Fruit fly (Drosophila melanogaster) whole organism, embryonic: Measurements from ENCODE around the gene CG10431.

Experiments
- Atf3 ChIP-seq: fragments of 200-800 bp; sonication (Bioruptor generic); optimal IDR thresholded peaks from 3 replicates; lab custom pipeline; 2016; ENCODE audit warnings: missing biosample characterization, missing genetic modification characterization
- CG1024 ChIP-seq: fragments of 200-800 bp; sonication (Bioruptor generic); IDR thresholded peaks from 2 replicates; pipeline ENCODE4 v1.3.6; 2022; ENCODE audit warnings: missing biosample characterization, missing genetic modification characterization
- CG10274 ChIP-seq: fragments of 200-800 bp; sonication (Bioruptor generic); optimal IDR thresholded peaks from 3 replicates; lab custom pipeline; 2017; ENCODE audit warnings: missing biosample characterization, mild to moderate bottlenecking, missing genetic modification characterization
- CG10431 ChIP-seq: fragments of 200-800 bp; sonication (Bioruptor generic); optimal IDR thresholded peaks from 3 replicates; lab custom pipeline; 2018; ENCODE audit warnings: missing biosample characterization, mild to moderate bottlenecking, missing genetic modification characterization
- CG11085 ChIP-seq: fragments of 200-800 bp; sonication (Bioruptor generic); IDR thresholded peaks from 2 replicates; pipeline ENCODE4 v1.3.6; 2022; ENCODE audit warnings: missing biosample characterization, missing genetic modification characterization
- CG11696 ChIP-seq: fragments of 200-800 bp; sonication (Bioruptor generic); IDR thresholded peaks from 2 replicates; pipeline ENCODE4 v1.3.6; 2022; ENCODE audit warnings: missing biosample characterization, missing genetic modification characterization
- CG12236 ChIP-seq: fragments of 200-800 bp; sonication (Bioruptor generic); optimal IDR thresholded peaks from 2 replicates; lab custom pipeline; 2016; ENCODE audit warnings: missing biosample characterization, missing genetic modification characterization
- CG1233 ChIP-seq: fragments of 200-800 bp; sonication (Bioruptor generic); optimal IDR thresholded peaks from 4 replicates; lab custom pipeline; 2018; ENCODE audit warnings: missing biosample characterization, mild to moderate bottlenecking, missing genetic modification characterization
- CG13287 ChIP-seq: fragments of 200-800 bp; sonication (Bioruptor generic); IDR thresholded peaks from 2 replicates; pipeline ENCODE4 v1.3.6; 2022; ENCODE audit warnings: missing biosample characterization, missing genetic modification characterization; ENCODE audit not compliant: partially characterized antibody
- CG1647 ChIP-seq: fragments of 200-800 bp; sonication (Bioruptor generic); optimal IDR thresholded peaks from 3 replicates; lab custom pipeline; 2016; ENCODE audit warnings: missing biosample characterization, missing genetic modification characterization
- CG17328 ChIP-seq: fragments of 200-800 bp; sonication (Bioruptor generic); IDR thresholded peaks from 2 replicates; pipeline ENCODE4 v1.3.6; 2022; ENCODE audit warnings: missing biosample characterization, missing genetic modification characterization
- CG2712 ChIP-seq: fragments of 200-800 bp; optimal IDR thresholded peaks from 3 replicates; lab custom pipeline; 2019; ENCODE audit warnings: missing biosample characterization, mild to moderate bottlenecking, missing genetic modification characterization, moderate library complexity
- CG3726 ChIP-seq: fragments of 200-800 bp; sonication (Bioruptor generic); IDR thresholded peaks from 3 replicates; pipeline ENCODE4, ENCODE4 v1.3.6; 2022; ENCODE audit warnings: missing biosample characterization, missing genetic modification characterization
- CG4404 ChIP-seq: fragments of 200-800 bp; sonication (Bioruptor generic); IDR thresholded peaks from 2 replicates; pipeline ENCODE4 v1.3.6; 2022; ENCODE audit warnings: missing biosample characterization, missing genetic modification characterization
- CG4730 ChIP-seq: fragments of 200-800 bp; sonication (Bioruptor generic); IDR thresholded peaks from 2 replicates; pipeline ENCODE4 v1.3.6; 2022; ENCODE audit warnings: missing biosample characterization, missing genetic modification characterization
- CG6683 ChIP-seq: fragments of 200-800 bp; sonication (Bioruptor generic); optimal IDR thresholded peaks from 2 replicates; lab custom pipeline; 2017; ENCODE audit warnings: missing biosample characterization, mild to moderate bottlenecking, missing genetic modification characterization, missing genetic modification reagents
- CG6813 ChIP-seq: fragments of 200-800 bp; sonication (Bioruptor generic); optimal IDR thresholded peaks from 2 replicates; lab custom pipeline; 2017; ENCODE audit warnings: missing biosample characterization, missing genetic modification characterization, mild to moderate bottlenecking, moderate library complexity, missing genetic modification reagents
- CG8944 ChIP-seq: fragments of 200-800 bp; sonication (Bioruptor generic); optimal IDR thresholded peaks from 3 replicates; lab custom pipeline; 2016; ENCODE audit warnings: missing biosample characterization, missing genetic modification characterization
- CG9932 ChIP-seq: fragments of 200-800 bp; sonication (Bioruptor generic); IDR thresholded peaks from 2 replicates; pipeline ENCODE4 v1.3.6; 2022; ENCODE audit warnings: missing biosample characterization, missing genetic modification characterization
- D ChIP-seq, 2 experiments: fragments of 200-800 bp in 1 of 2; fragments of >200 bp in 1 of 2; sonication (Bioruptor generic) in 1 of 2; optimal IDR thresholded peaks; 2 replicates in 1 of 2; 3 replicates in 1 of 2; lab custom pipeline; 2017; ENCODE audit warnings: mild to moderate bottlenecking in 1 of 2, missing biosample characterization in 1 of 2, missing genetic modification characterization in 1 of 2, missing genetic modification reagents in 1 of 2
- Gsc ChIP-seq: fragments of 200-800 bp; sonication (Bioruptor generic); IDR thresholded peaks from 2 replicates; pipeline ENCODE4 v1.3.6; 2022; ENCODE audit warnings: missing biosample characterization, missing genetic modification characterization
- HLH4C ChIP-seq: fragments of 200-800 bp; sonication (Bioruptor generic); IDR thresholded peaks from 3 replicates; pipeline ENCODE4 v1.3.6; 2022; ENCODE audit warnings: missing biosample characterization, missing genetic modification characterization; ENCODE audit not compliant: partially characterized antibody
- Hmr ChIP-seq: fragments of 200-800 bp; sonication (Bioruptor generic); optimal IDR thresholded peaks from 3 replicates; lab custom pipeline; 2017; ENCODE audit warnings: mild to moderate bottlenecking, missing biosample characterization, missing genetic modification reagents, missing genetic modification characterization
- Hr39 ChIP-seq: fragments of >200 bp; optimal IDR thresholded peaks from 2 replicates; lab custom pipeline; 2017
- Lim3 ChIP-seq: fragments of 200-800 bp; sonication (Bioruptor generic); IDR thresholded peaks from 2 replicates; pipeline ENCODE4 v1.3.6; 2022; ENCODE audit warnings: missing biosample characterization, missing genetic modification characterization
- MESR4 ChIP-seq: fragments of 200-800 bp; sonication (Bioruptor generic); optimal IDR thresholded peaks from 2 replicates; lab custom pipeline; 2018; ENCODE audit warnings: missing biosample characterization, mild to moderate bottlenecking, missing genetic modification characterization, moderate library complexity
- Mrtf ChIP-seq: fragments of 200-800 bp; sonication (Bioruptor generic); IDR thresholded peaks from 3 replicates; pipeline ENCODE4 v1.3.6; 2022; ENCODE audit warnings: missing biosample characterization, missing genetic modification characterization
- NFAT ChIP-seq: fragments of 200-800 bp; sonication (Bioruptor generic); IDR thresholded peaks from 2 replicates; pipeline ENCODE4 v1.3.6; 2022; ENCODE audit warnings: missing biosample characterization, missing genetic modification characterization
- Nf-YA ChIP-seq: fragments of 200-800 bp; sonication (Bioruptor generic); IDR thresholded peaks from 2 replicates; pipeline ENCODE4 v1.3.6; 2022; ENCODE audit warnings: missing biosample characterization, missing genetic modification characterization
- NfI ChIP-seq: fragments of 200-800 bp; sonication (Bioruptor generic); optimal IDR thresholded peaks from 3 replicates; lab custom pipeline; 2018; ENCODE audit warnings: missing biosample characterization, mild to moderate bottlenecking, missing genetic modification characterization, moderate library complexity
- Spps ChIP-seq: fragments of 200-800 bp; sonication (Bioruptor generic); optimal IDR thresholded peaks from 2 replicates; lab custom pipeline; 2018; ENCODE audit warnings: missing biosample characterization, mild to moderate bottlenecking, missing genetic modification characterization
- ap ChIP-seq: fragments of 200-800 bp; sonication (Bioruptor generic); IDR thresholded peaks from 2 replicates; pipeline ENCODE4 v1.3.6; 2022; ENCODE audit warnings: missing biosample characterization, missing genetic modification characterization
- bcd ChIP-seq: fragments of 200-800 bp; sonication (Bioruptor generic); optimal IDR thresholded peaks from 2 replicates; lab custom pipeline; 2017; ENCODE audit warnings: missing biosample characterization, mild to moderate bottlenecking, missing genetic modification characterization
- cato ChIP-seq: fragments of 200-800 bp; sonication (Bioruptor generic); optimal IDR thresholded peaks from 2 replicates; lab custom pipeline; 2016; ENCODE audit warnings: missing biosample characterization, missing genetic modification characterization, borderline replicate concordance
- ci ChIP-seq: fragments of 200-800 bp; sonication (Bioruptor generic); IDR thresholded peaks from 3 replicates; pipeline ENCODE4 v1.3.6; 2022; ENCODE audit warnings: missing biosample characterization, missing genetic modification characterization
- eyg ChIP-seq: fragments of 200-800 bp; sonication (Bioruptor generic); optimal IDR thresholded peaks from 3 replicates; lab custom pipeline; 2016; ENCODE audit warnings: missing biosample characterization, missing genetic modification characterization
- fd102C ChIP-seq: fragments of 200-800 bp; sonication (Bioruptor generic); optimal IDR thresholded peaks from 2 replicates; lab custom pipeline; 2018; ENCODE audit warnings: missing biosample characterization, mild to moderate bottlenecking, missing genetic modification characterization, moderate library complexity
- fd3F ChIP-seq: fragments of 200-800 bp; sonication (Bioruptor generic); optimal IDR thresholded peaks from 2 replicates; lab custom pipeline; 2018; ENCODE audit warnings: missing biosample characterization, mild to moderate bottlenecking, missing genetic modification characterization, moderate library complexity
- insv ChIP-seq, 2 experiments: fragments of 200-800 bp; sonication (Bioruptor generic); optimal IDR thresholded peaks; 3 replicates each; lab custom pipeline; 2016 to 2018; ENCODE audit warnings: missing biosample characterization in 2 of 2, missing genetic modification characterization in 2 of 2
- klu ChIP-seq: fragments of 200-800 bp; sonication (Bioruptor generic); IDR thresholded peaks from 2 replicates; pipeline ENCODE4 v1.3.6; 2022; ENCODE audit warnings: missing biosample characterization, missing genetic modification characterization
- maf-S ChIP-seq: fragments of 200-800 bp; sonication (Bioruptor generic); optimal IDR thresholded peaks from 2 replicates; lab custom pipeline; 2016; ENCODE audit warnings: missing biosample characterization, missing genetic modification characterization
- nom ChIP-seq: fragments of 200-800 bp; sonication (Bioruptor generic); optimal IDR thresholded peaks from 2 replicates; lab custom pipeline; 2017; ENCODE audit warnings: missing biosample characterization, missing genetic modification characterization, mild to moderate bottlenecking, moderate library complexity, missing genetic modification reagents
- onecut ChIP-seq: fragments of 200-800 bp; sonication (Bioruptor generic); IDR thresholded peaks from 2 replicates; pipeline ENCODE4 v1.3.6; 2022; ENCODE audit warnings: missing biosample characterization, missing genetic modification characterization
- ssp ChIP-seq: fragments of 200-800 bp; sonication (Bioruptor generic); IDR thresholded peaks from 2 replicates; pipeline ENCODE4 v1.3.6; 2022; ENCODE audit warnings: missing biosample characterization, missing genetic modification characterization
- stwl ChIP-seq: fragments of 200-800 bp; sonication (Bioruptor generic); optimal IDR thresholded peaks from 3 replicates; lab custom pipeline; 2018; ENCODE audit warnings: missing biosample characterization, mild to moderate bottlenecking, missing genetic modification characterization, moderate library complexity
- tup ChIP-seq: fragments of 200-800 bp; sonication (Bioruptor generic); optimal IDR thresholded peaks from 2 replicates; lab custom pipeline; 2016; ENCODE audit warnings: missing biosample characterization, mild to moderate bottlenecking, missing genetic modification characterization, moderate library complexity
- unc-4 ChIP-seq: fragments of 200-800 bp; sonication (Bioruptor generic); IDR thresholded peaks from 2 replicates; pipeline ENCODE4 v1.3.6; 2022; ENCODE audit warnings: missing biosample characterization, missing genetic modification characterization; ENCODE audit not compliant: partially characterized antibody
- vnd ChIP-seq: fragments of 200-800 bp; sonication (Bioruptor generic); IDR thresholded peaks from 3 replicates; pipeline ENCODE4 v1.3.6; 2022; ENCODE audit warnings: missing biosample characterization, missing genetic modification characterization; ENCODE audit not compliant: partially characterized antibody
- zfh1 ChIP-seq: fragments of 200-800 bp; sonication (Bioruptor generic); IDR thresholded peaks from 3 replicates; pipeline ENCODE4 v1.3.6; 2022; ENCODE audit warnings: missing biosample characterization, missing genetic modification characterization

Gene CG10431

DNA sequence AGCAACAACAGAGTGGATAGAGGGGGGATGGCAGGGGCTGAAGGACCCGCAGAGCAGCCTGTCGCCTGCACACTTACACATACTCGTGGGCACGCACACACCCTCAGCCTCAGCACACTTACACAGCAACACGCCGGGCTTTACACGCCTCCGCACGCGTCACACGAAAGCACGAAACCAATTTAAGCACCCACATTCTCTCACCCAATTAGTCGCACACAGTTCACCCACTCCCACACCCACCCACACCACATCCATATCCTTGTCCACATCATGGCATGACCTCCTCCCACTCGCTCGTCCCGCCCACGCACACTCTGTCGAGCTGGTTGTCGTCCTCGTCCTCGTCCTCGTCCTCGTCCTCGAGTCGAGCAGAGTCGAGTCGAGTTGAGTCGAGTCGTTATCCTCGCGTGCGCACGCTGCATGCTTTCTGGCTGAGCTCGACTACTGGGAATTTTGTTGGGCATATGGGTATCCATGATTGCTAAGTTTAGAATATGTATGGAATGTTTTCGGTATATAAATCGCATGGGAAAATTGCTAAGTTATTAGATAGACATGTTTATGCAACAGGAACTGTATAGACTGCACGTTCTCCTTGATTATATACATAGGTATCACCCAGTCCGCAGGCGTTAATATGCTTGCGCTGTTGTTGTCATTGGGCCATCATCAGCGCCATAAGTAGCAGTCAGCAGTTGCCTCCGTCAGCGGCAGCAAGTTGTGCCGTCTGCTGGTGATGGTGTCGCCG, 37.6 kb downstream of the CG10431 start (continued):
- peak; percentile 69; the same call in 2 of the 3 replicates for TF ChIP-seq CG3726
- TF ChIP-seq Spps (tag; lab: Kevin White, UChicago): peak; percentile 6
- TF ChIP-seq CG1233 (GFP tag; lab: Kevin White, UChicago): peak; percentile 69
- peak; percentile 72 for TF ChIP-seq ap
- peak; percentile 82 for TF ChIP-seq CG2712
- TF ChIP-seq NfI (GFP tag; lab: Kevin White, UChicago): peak; percentile 83
- TF ChIP-seq Hmr (GFP tag; lab: Kevin White, UChicago): peak; percentile 93
- TF ChIP-seq CG6683 (GFP tag; lab: Kevin White, UChicago): peak; percentile 60
- peak; percentile 76 for TF ChIP-seq CG4404 (GFP tag; lab: Robert Waterston, UW)
- no peak for TF ChIP-seq HLH4C (GFP tag; lab: Robert Waterston, UW)
- peak; percentile 81 for TF ChIP-seq CG4730 (GFP tag; lab: Robert Waterston, UW)
- peak; percentile 75 for TF ChIP-seq CG17328 (GFP tag; lab: Robert Waterston, UW)
- TF ChIP-seq stwl: no peak
- TF ChIP-seq klu (GFP tag; lab: Robert Waterston, UW): peak; percentile 66
- TF ChIP-seq Hr39: no peak
- TF ChIP-seq Atf3 (GFP tag; lab: Kevin White, UChicago): peak; percentile 61
- TF ChIP-seq fd102C (GFP tag; lab: Kevin White, UChicago): no peak
- TF ChIP-seq CG6813 (GFP tag; lab: Kevin White, UChicago): peak; percentile 70
- TF ChIP-seq onecut (GFP tag; lab: Robert Waterston, UW): peak; percentile 59
- peak; percentile 91 for TF ChIP-seq ci (GFP tag; lab: Robert Waterston, UW)
- TF ChIP-seq CG11696 (GFP tag; lab: Robert Waterston, UW): 0 out of 2 replicates have a peak, but pooled peaks have one; percentile 32
- peak; percentile 67 for TF ChIP-seq Lim3
- TF ChIP-seq CG1024 (GFP tag; lab: Robert Waterston, UW): peak; percentile 73
- no peak for TF ChIP-seq CG10431 (GFP tag; lab: Kevin White, UChicago)
- peak; percentile 66 for TF ChIP-seq CG1647 (GFP tag; lab: Kevin White, UChicago)
- no peak for TF ChIP-seq cato (GFP tag; lab: Kevin White, UChicago)
- peak; percentile 80 for TF ChIP-seq ssp
- no peak for TF ChIP-seq MESR4 (GFP tag; lab: Kevin White, UChicago)
- peak; percentile 67 for TF ChIP-seq Mrtf (GFP tag; lab: Robert Waterston, UW)
- no peak for TF ChIP-seq nom (GFP tag; lab: Kevin White, UChicago)
- peak; percentile 71 for TF ChIP-seq tup (GFP tag; lab: Kevin White, UChicago)
- TF ChIP-seq eyg: peak; percentile 56
- TF ChIP-seq CG11085 (GFP tag; lab: Robert Waterston, UW): peak; percentile 75
- no peak for TF ChIP-seq insv (GFP tag; optimal IDR thresholded peaks at IDR 0.05; lab: Kevin White, UChicago)
- no peak for TF ChIP-seq CG13287
- peak; percentile 83 for TF ChIP-seq maf-S
- TF ChIP-seq Gsc (GFP tag; lab: Robert Waterston, UW): peak; percentile 66
- TF ChIP-seq vnd (GFP tag; lab: Robert Waterston, UW): no peak
- TF ChIP-seq NFAT (GFP tag; lab: Robert Waterston, UW): peak; percentile 69
- TF ChIP-seq CG9932 (GFP tag; lab: Robert Waterston, UW): peak; percentile 74
- TF ChIP-seq CG12236 (GFP tag; lab: Kevin White, UChicago): peak; percentile 25
- TF ChIP-seq unc-4 (GFP tag; lab: Robert Waterston, UW): no peak
- peak; percentile 81 for TF ChIP-seq CG8944 (GFP tag; lab: Kevin White, UChicago)
- TF ChIP-seq Nf-YA (GFP tag; lab: Robert Waterston, UW): peak; percentile 64; the same call in 1 of the 2 replicates
- peak; percentile 84 for TF ChIP-seq bcd (GFP tag; lab: Kevin White, UChicago)
- TF ChIP-seq CG10274 (GFP tag; lab: Kevin White, UChicago): peak; percentile 45
- peak; percentile 79 for TF ChIP-seq fd3F (GFP tag; lab: Kevin White, UChicago)
- no peak for TF ChIP-seq D (optimal IDR thresholded peaks at IDR 0.05; lab: Kevin White, UChicago)
- TF ChIP-seq D (GFP tag; optimal IDR thresholded peaks at IDR 0.05; lab: Kevin White, UChicago): peak; percentile 70
- TF ChIP-seq zfh1: peak; percentile 84
